Worm (Caenorhabditis elegans) whole organism, L1 larva: ENCODE results near the gene ttr-16.

Experiments used
- C04F5.9 ChIP-seq: sonication (generic microtip); optimal IDR thresholded peaks from 2 replicates; lab custom pipeline; 2016; ENCODE audit warnings: missing genetic modification characterization, missing compliant biosample characterization
- C16A3.4 ChIP-seq: fragments of 150-350 bp; optimal IDR thresholded peaks from 2 replicates; lab custom pipeline; 2014; ENCODE audit warnings: missing biosample characterization, missing genetic modification characterization
- C34B4.2 ChIP-seq: sonication (generic microtip); optimal IDR thresholded peaks from 2 replicates; lab custom pipeline; 2017; ENCODE audit warnings: mild to moderate bottlenecking, missing genetic modification characterization, missing compliant biosample characterization
- aly-2 ChIP-seq: fragments of 150-350 bp; optimal IDR thresholded peaks from 2 replicates; lab custom pipeline; 2014; ENCODE audit warnings: missing biosample characterization, missing genetic modification characterization
- ceh-63 ChIP-seq: fragments of 200-800 bp; sonication (Bioruptor generic); optimal IDR thresholded peaks from 2 replicates; lab custom pipeline; 2018; ENCODE audit warnings: mild to moderate bottlenecking, missing genetic modification characterization, missing compliant biosample characterization
- ceh-82 ChIP-seq, 3 experiments: fragments of 150-350 bp in 1 of 3; sonication (generic microtip) in 2 of 3; optimal IDR thresholded peaks; 2 replicates each; lab custom pipeline; 2014 to 2017; ENCODE audit warnings: missing biosample characterization in 3 of 3, missing genetic modification characterization in 3 of 3
- ceh-88 ChIP-seq: fragments of 200-800 bp; sonication (Bioruptor generic); IDR thresholded peaks from 2 replicates; pipeline ENCODE4 v1.3.6; 2022; ENCODE audit warnings: missing genetic modification characterization, missing compliant biosample characterization
- ceh-90 ChIP-seq: sonication (generic microtip); optimal IDR thresholded peaks from 2 replicates; lab custom pipeline; 2016; ENCODE audit warnings: missing genetic modification characterization, missing compliant biosample characterization
- ces-1 ChIP-seq: fragments of 150-350 bp; optimal IDR thresholded peaks from 2 replicates; lab custom pipeline; 2014; ENCODE audit warnings: missing biosample characterization, missing genetic modification reagents, missing genetic modification characterization
- dsc-1 ChIP-seq: sonication (generic microtip); optimal IDR thresholded peaks from 2 replicates; lab custom pipeline; 2016; ENCODE audit warnings: mild to moderate bottlenecking, missing genetic modification characterization, missing compliant biosample characterization
- efl-1 ChIP-seq, 4 experiments: fragments of 150-350 bp; optimal IDR thresholded peaks in 3 of 4; peaks in 1 of 4; 1 replicate in 1 of 4; 2 replicates in 3 of 4; lab custom pipeline; 2014; ENCODE audit warnings: missing biosample characterization in 2 of 4, missing genetic modification characterization in 2 of 4, missing genetic modification reagents in 2 of 4
- efl-3 ChIP-seq: fragments of 200-800 bp; sonication (Bioruptor generic); optimal IDR thresholded peaks from 2 replicates; lab custom pipeline; 2018; ENCODE audit warnings: mild to moderate bottlenecking, missing genetic modification characterization, missing compliant biosample characterization
- egl-13 ChIP-seq: sonication (generic microtip); optimal IDR thresholded peaks from 2 replicates; lab custom pipeline; 2016; ENCODE audit warnings: missing genotype, missing genetic modification reagents, missing genetic modification characterization, missing compliant biosample characterization
- fos-1 ChIP-seq: fragments of 150-350 bp; optimal IDR thresholded peaks from 2 replicates; lab custom pipeline; 2014; ENCODE audit warnings: missing biosample characterization, missing genetic modification characterization
- grh-1 ChIP-seq: fragments of 200-800 bp; sonication (Bioruptor generic); IDR thresholded peaks from 2 replicates; pipeline ENCODE4 v1.3.6; 2022; ENCODE audit warnings: missing genetic modification reagents, missing genetic modification characterization, missing compliant biosample characterization
- hlh-17 ChIP-seq: fragments of 200-800 bp; sonication (Bioruptor generic); optimal IDR thresholded peaks from 2 replicates; lab custom pipeline; 2018; ENCODE audit warnings: missing genetic modification characterization, mild to moderate bottlenecking, missing compliant biosample characterization, moderate library complexity, borderline replicate concordance
- jun-1 ChIP-seq: fragments of 150-350 bp; optimal IDR thresholded peaks from 2 replicates; lab custom pipeline; 2014; ENCODE audit warnings: missing biosample characterization, missing genetic modification reagents, missing genetic modification characterization
- lin-13 ChIP-seq: fragments of 150-350 bp; optimal IDR thresholded peaks from 2 replicates; lab custom pipeline; 2014; ENCODE audit warnings: missing biosample characterization, missing genetic modification reagents, missing genetic modification characterization
- lin-39 ChIP-seq: fragments of 150-350 bp; optimal IDR thresholded peaks from 2 replicates; lab custom pipeline; 2014; ENCODE audit warnings: missing biosample characterization, missing genetic modification reagents, missing genetic modification characterization
- lsy-2 ChIP-seq, 2 experiments: fragments of 150-350 bp; optimal IDR thresholded peaks; 2 replicates each; lab custom pipeline; 2014; ENCODE audit warnings: missing biosample characterization in 2 of 2, missing genetic modification characterization in 2 of 2
- mab-9 ChIP-seq: fragments of 200-800 bp; sonication (Bioruptor generic); IDR thresholded peaks from 2 replicates; pipeline ENCODE4 v1.3.6; 2022; ENCODE audit warnings: missing genetic modification reagents, missing genetic modification characterization, missing compliant biosample characterization
- mep-1 ChIP-seq: fragments of 150-350 bp; optimal IDR thresholded peaks from 2 replicates; lab custom pipeline; 2014; ENCODE audit warnings: missing biosample characterization, missing genetic modification characterization
- nhr-12 ChIP-seq: sonication (generic microtip); optimal IDR thresholded peaks from 2 replicates; lab custom pipeline; 2017; ENCODE audit warnings: missing biosample characterization, missing genetic modification characterization
- nhr-19 ChIP-seq: fragments of 200-800 bp; sonication (Bioruptor generic); conservative IDR thresholded peaks from 2 replicates; pipeline ENCODE4 v1.3.6; 2022; ENCODE audit warnings: missing genetic modification characterization, missing compliant biosample characterization
- nhr-237 ChIP-seq: fragments of 150-350 bp; optimal IDR thresholded peaks from 2 replicates; lab custom pipeline; 2014; ENCODE audit warnings: missing biosample characterization, missing genetic modification characterization
- nhr-28 ChIP-seq: fragments of 150-350 bp; optimal IDR thresholded peaks from 2 replicates; lab custom pipeline; 2014; ENCODE audit warnings: missing biosample characterization, missing genetic modification characterization
- nhr-47 ChIP-seq: sonication (generic microtip); optimal IDR thresholded peaks from 2 replicates; lab custom pipeline; 2016; ENCODE audit warnings: mild to moderate bottlenecking, missing genetic modification characterization, moderate library complexity, missing compliant biosample characterization
- nhr-71 ChIP-seq: sonication (generic microtip); optimal IDR thresholded peaks from 2 replicates; lab custom pipeline; 2016; ENCODE audit warnings: mild to moderate bottlenecking, missing genetic modification characterization, moderate library complexity, missing compliant biosample characterization
- nhr-76 ChIP-seq: sonication (generic microtip); optimal IDR thresholded peaks from 2 replicates; lab custom pipeline; 2017; ENCODE audit warnings: missing biosample characterization, missing genetic modification characterization
- nhr-77 ChIP-seq: fragments of 150-350 bp; optimal IDR thresholded peaks from 2 replicates; lab custom pipeline; 2014; ENCODE audit warnings: missing biosample characterization, missing genetic modification characterization
- nhr-85 ChIP-seq: sonication (generic microtip); peaks from one replicate; lab custom pipeline; 2016; ENCODE audit warnings: missing genetic modification characterization, inconsistent platforms, missing compliant biosample characterization
- nhr-90 ChIP-seq: sonication (generic microtip); optimal IDR thresholded peaks from 2 replicates; lab custom pipeline; 2016; ENCODE audit warnings: mild to moderate bottlenecking, missing genetic modification characterization, missing compliant biosample characterization; ENCODE audit not compliant: poor library complexity
- pag-3 ChIP-seq: sonication (generic microtip); optimal IDR thresholded peaks from 2 replicates; lab custom pipeline; 2017; ENCODE audit warnings: missing genetic modification characterization, mild to moderate bottlenecking, missing compliant biosample characterization, antibody characterized with exemption, borderline replicate concordance; ENCODE audit not compliant: insufficient read depth
- rnt-1 ChIP-seq: sonication (generic microtip); optimal IDR thresholded peaks from 2 replicates; lab custom pipeline; 2016; ENCODE audit warnings: mild to moderate bottlenecking, missing genetic modification characterization, moderate library complexity, missing compliant biosample characterization
- skn-1 ChIP-seq: fragments of 150-350 bp; optimal IDR thresholded peaks from 2 replicates; lab custom pipeline; 2014; ENCODE audit warnings: missing biosample characterization, missing genetic modification characterization
- snpc-4 ChIP-seq: fragments of 150-350 bp; optimal IDR thresholded peaks from 2 replicates; lab custom pipeline; 2014; ENCODE audit warnings: missing biosample characterization, missing genetic modification characterization
- sox-4 ChIP-seq: sonication (generic microtip); optimal IDR thresholded peaks from 2 replicates; lab custom pipeline; 2016; ENCODE audit warnings: missing genetic modification characterization, missing compliant biosample characterization
- sup-37 ChIP-seq: fragments of 200-800 bp; sonication (Bioruptor generic); optimal IDR thresholded peaks from 2 replicates; lab custom pipeline; 2018; ENCODE audit warnings: mild to moderate bottlenecking, missing genetic modification characterization, missing compliant biosample characterization
- swsn-7 ChIP-seq: sonication (generic microtip); optimal IDR thresholded peaks from 2 replicates; lab custom pipeline; 2016; ENCODE audit warnings: missing genetic modification characterization, missing compliant biosample characterization
- tbx-2 ChIP-seq: sonication (generic microtip); optimal IDR thresholded peaks from 2 replicates; lab custom pipeline; 2016; ENCODE audit warnings: missing genetic modification characterization, missing compliant biosample characterization
- unc-130 ChIP-seq: fragments of 150-350 bp; optimal IDR thresholded peaks from 2 replicates; lab custom pipeline; 2017; ENCODE audit warnings: missing biosample characterization, missing genetic modification characterization, inconsistent platforms
- unc-30 ChIP-seq: sonication (generic microtip); optimal IDR thresholded peaks from 2 replicates; lab custom pipeline; 2017; ENCODE audit warnings: missing biosample characterization, missing genetic modification characterization
- unc-62 ChIP-seq: fragments of 150-350 bp; optimal IDR thresholded peaks from 2 replicates; lab custom pipeline; 2014; ENCODE audit warnings: missing biosample characterization, missing genetic modification reagents, missing genetic modification characterization
- unc-86 ChIP-seq: sonication (generic microtip); optimal IDR thresholded peaks from 2 replicates; lab custom pipeline; 2016; ENCODE audit warnings: missing genetic modification characterization, missing compliant biosample characterization
- vab-15 ChIP-seq: sonication (generic microtip); optimal IDR thresholded peaks from 2 replicates; lab custom pipeline; 2017; ENCODE audit warnings: missing genotype, mild to moderate bottlenecking, missing genetic modification characterization, missing compliant biosample characterization
- zag-1 ChIP-seq: fragments of 150-350 bp; optimal IDR thresholded peaks from 2 replicates; lab custom pipeline; 2014; ENCODE audit warnings: missing biosample characterization, missing genetic modification characterization
- zip-4 ChIP-seq: fragments of 200-800 bp; sonication (Bioruptor generic); optimal IDR thresholded peaks from 2 replicates; lab custom pipeline; 2018; ENCODE audit warnings: mild to moderate bottlenecking, missing genetic modification characterization, moderate library complexity, missing compliant biosample characterization
- ztf-11 ChIP-seq, 2 experiments: sonication (generic microtip); optimal IDR thresholded peaks; 2 replicates each; lab custom pipeline; 2016 to 2017; ENCODE audit warnings: missing genetic modification characterization in 2 of 2, missing biosample characterization in 1 of 2, missing compliant biosample characterization in 1 of 2
- ztf-4 ChIP-seq: fragments of 150-350 bp; optimal IDR thresholded peaks from 2 replicates; lab custom pipeline; 2014; ENCODE audit warnings: missing biosample characterization, missing genetic modification characterization

Gene ttr-16

ce11 chrIV:11027560-11027959 is 36.4 kb downstream of the ttr-16 start (continued):
- peak; percentile 11 for TF ChIP-seq unc-130 (tag; lab: Kevin White, UChicago)
- peak; percentile 90 for TF ChIP-seq nhr-85 (tag; lab: Kevin White, UChicago)
- no peak for TF ChIP-seq nhr-28
- no peak for TF ChIP-seq unc-62 (GFP tag; lab: Kevin White, UChicago)
- peak; percentile 77 for TF ChIP-seq rnt-1 (tag; lab: Kevin White, UChicago)
- TF ChIP-seq lin-13 (GFP tag; lab: Kevin White, UChicago): peak; percentile 73
- TF ChIP-seq unc-86 (tag; lab: Kevin White, UChicago): peak; percentile 72
- no peak for TF ChIP-seq C34B4.2 (tag; lab: Kevin White, UChicago)
- peak; percentile 95 for TF ChIP-seq nhr-71 (tag; lab: Kevin White, UChicago)
- TF ChIP-seq ceh-88: peak; percentile 56
- peak; percentile 70 for TF ChIP-seq jun-1 (tag; lab: Kevin White, UChicago)
- peak; percentile 64 for TF ChIP-seq egl-13 (tag; lab: Kevin White, UChicago)
- TF ChIP-seq fos-1 (tag; lab: Kevin White, UChicago): peak; percentile 66
- TF ChIP-seq ceh-63 (GFP tag; lab: Kevin White, UChicago): no peak
- TF ChIP-seq tbx-2 (tag; lab: Kevin White, UChicago): peak; percentile 78
- TF ChIP-seq ztf-11 (tag; optimal IDR thresholded peaks at IDR 0.05; lab: Kevin White, UChicago): peak in 1 of 2 experiments; percentile 73
- peak; percentile 73 for TF ChIP-seq nhr-237 (tag; lab: Kevin White, UChicago)
- TF ChIP-seq skn-1 (tag; lab: Kevin White, UChicago): peak; percentile 90
- peak; percentile 71 for TF ChIP-seq nhr-90 (tag; lab: Kevin White, UChicago)
- TF ChIP-seq mep-1 (tag; lab: Kevin White, UChicago): peak; percentile 92
- peak; percentile 10 for TF ChIP-seq snpc-4 (tag; lab: Kevin White, UChicago)
- peak; percentile 82 for TF ChIP-seq nhr-47
- no peak for TF ChIP-seq ces-1 (GFP tag; lab: Kevin White, UChicago)
- TF ChIP-seq unc-30: no peak
- no peak for TF ChIP-seq lin-39 (tag; lab: Kevin White, UChicago)
- TF ChIP-seq efl-1 (optimal IDR thresholded peaks at IDR 0.05; lab: Kevin White, UChicago): peak; percentile 62 to 66
- TF ChIP-seq efl-1 (GFP tag; optimal IDR thresholded peaks at IDR 0.05 in 1 of 2; lab: Kevin White, UChicago): peak; percentile 15 to 91
- peak; percentile 71 for TF ChIP-seq nhr-77 (tag; lab: Kevin White, UChicago)
- TF ChIP-seq pag-3 (tag; lab: Kevin White, UChicago): peak; percentile 91
- TF ChIP-seq ceh-90 (tag; lab: Kevin White, UChicago): no peak
- TF ChIP-seq efl-3: no peak
- TF ChIP-seq nhr-19 (GFP tag; lab: Robert Waterston, UW): peak; percentile 81
- TF ChIP-seq, all 84 proteins: peak for 48

- no peak for TF ChIP-seq sup-37 (GFP tag; lab: Kevin White, UChicago)
- peak; percentile 66 for TF ChIP-seq swsn-7 (tag; lab: Kevin White, UChicago)
- TF ChIP-seq lsy-2 (tag; optimal IDR thresholded peaks at IDR 0.05; lab: Kevin White, UChicago): peak; percentile 59 to 69
- TF ChIP-seq ceh-82 (tag; optimal IDR thresholded peaks at IDR 0.05; lab: Kevin White, UChicago): no peak
- no peak for TF ChIP-seq nhr-237 (tag; lab: Kevin White, UChicago)
- no peak for TF ChIP-seq skn-1 (tag; lab: Kevin White, UChicago)
- peak; percentile 38 for TF ChIP-seq dsc-1
- peak; percentile 38 for TF ChIP-seq ztf-4 (tag; lab: Kevin White, UChicago)
- TF ChIP-seq vab-15 (tag; lab: Kevin White, UChicago): no peak
- peak; percentile 45 for TF ChIP-seq nhr-19 (GFP tag; lab: Robert Waterston, UW)
- TF ChIP-seq zag-1 (tag; lab: Kevin White, UChicago): no peak
- no peak for TF ChIP-seq sox-4 (tag; lab: Kevin White, UChicago)
- TF ChIP-seq C04F5.9 (tag; lab: Kevin White, UChicago): no peak
- peak; percentile 60 for TF ChIP-seq lin-13 (GFP tag; lab: Kevin White, UChicago)
- TF ChIP-seq C16A3.4: peak; percentile 8
- no peak for TF ChIP-seq hlh-17 (GFP tag; lab: Kevin White, UChicago)
- TF ChIP-seq zip-4: no peak
- no peak for TF ChIP-seq nhr-77 (tag; lab: Kevin White, UChicago)
- no peak for TF ChIP-seq mab-9 (GFP tag; lab: Robert Waterston, UW)
- no peak for TF ChIP-seq efl-3
- peak; percentile 75 for TF ChIP-seq mep-1 (tag; lab: Kevin White, UChicago)
- TF ChIP-seq efl-1 (optimal IDR thresholded peaks at IDR 0.05; lab: Kevin White, UChicago): peak in 1 of 2 experiments; percentile 26
- peak in 1 of 2 experiments; percentile 45 for TF ChIP-seq efl-1 (GFP tag; optimal IDR thresholded peaks at IDR 0.05 in 1 of 2; lab: Kevin White, UChicago)
- no peak for TF ChIP-seq ceh-63 (GFP tag; lab: Kevin White, UChicago)
- peak; percentile 32 for TF ChIP-seq rnt-1 (tag; lab: Kevin White, UChicago)
- no peak for TF ChIP-seq aly-2
- TF ChIP-seq nhr-12: no peak
- no peak for TF ChIP-seq unc-62 (GFP tag; lab: Kevin White, UChicago)
- TF ChIP-seq grh-1 (GFP tag; lab: Robert Waterston, UW): no peak
- peak; percentile 10 for TF ChIP-seq egl-13 (tag; lab: Kevin White, UChicago)
- TF ChIP-seq nhr-76 (tag; lab: Kevin White, UChicago): no peak
Observed at ce11 chrIV:11026648-11027047, 37.3 kb downstream of the ttr-16 start.
